Worm (Caenorhabditis elegans): ENCODE results near the gene D1086.18.
"Not testable (repeated sequence)": the region's sequence is repeated elsewhere in the genome, so short reads cannot be mapped to it uniquely, and the experiment has no call there.

Gene D1086.18

DNA sequence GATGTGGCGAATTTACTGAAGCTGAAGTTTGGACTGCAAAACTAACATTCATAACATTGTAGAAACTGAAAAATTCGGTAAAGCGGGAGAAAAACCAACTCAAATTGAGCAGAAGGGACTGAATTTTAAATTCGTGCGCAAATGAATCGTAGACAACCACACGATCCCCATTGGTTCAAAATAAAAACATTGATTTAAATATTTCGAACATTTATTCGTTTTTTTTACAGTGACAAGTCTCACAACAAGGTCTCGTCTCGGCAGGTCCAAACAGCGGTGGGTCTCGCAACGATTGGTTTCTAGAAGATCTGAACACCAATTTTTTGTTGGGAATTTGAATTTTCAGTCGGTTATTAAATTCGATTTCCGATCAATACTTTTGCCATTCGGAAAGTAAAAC lies at the start of gene D1086.18:
Gene D1086.18, plus strand, starts transcription at position 301 of the 400 bp plus-strand sequence.
- no peak for TF ChIP-seq ama-1 (optimal IDR thresholded peaks at IDR 0.05)
- no peak for TF ChIP-seq fkh-8 (tag; optimal IDR thresholded peaks at IDR 0.05)
- TF ChIP-seq C34B4.2 (tag; optimal IDR thresholded peaks at IDR 0.05): no peak
- TF ChIP-seq lir-3 (tag; optimal IDR thresholded peaks at IDR 0.05; ENCODE audit: poor library complexity): no peak
- TF ChIP-seq ceh-90 (tag; optimal IDR thresholded peaks at IDR 0.05): no peak
- no peak for TF ChIP-seq ceh-8 (GFP tag; optimal IDR thresholded peaks at IDR 0.05)
- TF ChIP-seq ces-1 (GFP tag; optimal IDR thresholded peaks at IDR 0.05): no peak

DNA sequence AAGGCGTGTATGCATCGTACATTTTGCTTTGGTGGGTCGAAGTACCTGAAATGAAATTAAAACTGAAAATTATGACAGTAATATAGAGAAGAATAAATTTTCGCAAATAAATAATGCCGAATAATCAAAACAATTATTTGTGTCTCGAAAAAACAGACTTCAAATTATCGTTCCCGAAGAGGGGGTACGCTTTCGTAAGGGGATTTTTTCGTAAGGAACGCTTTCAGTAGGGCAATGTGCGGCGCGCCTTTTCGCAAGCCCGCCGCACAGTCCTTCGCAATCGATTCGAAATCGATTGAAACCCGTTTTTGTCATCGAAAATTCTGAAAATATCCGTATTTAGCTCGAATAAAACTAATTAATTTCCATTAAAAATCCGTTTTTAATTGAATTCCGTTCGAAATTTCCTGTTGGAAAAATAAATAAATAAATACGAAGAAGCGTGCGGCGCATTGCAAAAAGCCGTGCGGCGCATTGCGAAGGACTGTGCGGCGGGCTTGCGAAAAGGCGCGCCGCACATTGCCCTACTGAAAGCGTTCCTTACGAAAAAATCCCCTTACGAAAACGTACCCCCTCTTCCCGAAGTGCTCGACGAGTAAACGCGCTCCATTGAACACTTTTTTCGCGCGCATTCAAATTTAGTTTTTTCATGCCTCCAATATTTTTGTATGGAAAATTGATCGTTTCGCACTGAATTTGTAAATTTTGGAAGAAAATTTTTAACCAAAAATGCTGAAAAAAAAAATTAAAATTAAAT lies 47.2 kb upstream of the D1086.18 start, which contains the start of gene vps-39:
Gene vps-39, minus strand, starts transcription at position 51 of the 757 bp plus-strand sequence.
- peak; percentile 68 for TF ChIP-seq unc-98 (GFP tag; IDR thresholded peaks at IDR 0.05)
- TF ChIP-seq isw-1 (GFP tag; IDR thresholded peaks at IDR 0.05): peak; percentile 96
- peak; percentile 72 for TF ChIP-seq nhr-71 (tag; optimal IDR thresholded peaks at IDR 0.05)
- peak; percentile 79 for TF ChIP-seq nhr-85 (tag)
- peak; percentile 71 for TF ChIP-seq nhr-47 (tag; optimal IDR thresholded peaks at IDR 0.05)
- peak; percentile 44 for TF ChIP-seq swsn-7 (tag; optimal IDR thresholded peaks at IDR 0.05)
- peak in 1 of 2 experiments; percentile 3 for TF ChIP-seq ztf-11 (tag; optimal IDR thresholded peaks at IDR 0.05)
- TF ChIP-seq ceh-88 (GFP tag; IDR thresholded peaks at IDR 0.05): peak; percentile 95
- TF ChIP-seq nhr-90 (tag; optimal IDR thresholded peaks at IDR 0.05; ENCODE audit: poor library complexity): peak; percentile 29
- peak; percentile 67 for TF ChIP-seq lin-14 (GFP tag; optimal IDR thresholded peaks at IDR 0.05)
- TF ChIP-seq unc-86 (tag; optimal IDR thresholded peaks at IDR 0.05): peak; percentile 15
- peak; percentile 35 for TF ChIP-seq tbx-2 (tag; optimal IDR thresholded peaks at IDR 0.05)
- peak; percentile 37 for TF ChIP-seq nhr-20 (tag; optimal IDR thresholded peaks at IDR 0.05)
- peak; percentile 31 for TF ChIP-seq snu-23 (GFP tag; optimal IDR thresholded peaks at IDR 0.05)
- TF ChIP-seq fkh-8 (tag; optimal IDR thresholded peaks at IDR 0.05): peak; percentile 16
- TF ChIP-seq lin-35 (GFP tag; optimal IDR thresholded peaks at IDR 0.05): peak in 1 of 2 experiments; percentile 48
- peak; percentile 73 for TF ChIP-seq rnt-1 (tag; optimal IDR thresholded peaks at IDR 0.05)
- peak; percentile 31 to 62 for TF ChIP-seq efl-1 (optimal IDR thresholded peaks at IDR 0.05)
- peak; percentile 58 to 96 for TF ChIP-seq efl-1 (GFP tag; optimal IDR thresholded peaks at IDR 0.05 in 1 of 2)
- peak; percentile 65 for TF ChIP-seq pax-3 (tag; optimal IDR thresholded peaks at IDR 0.05)
- TF ChIP-seq xbp-1 (tag; optimal IDR thresholded peaks at IDR 0.05): peak; percentile 31
- TF ChIP-seq dpl-1 (GFP tag; optimal IDR thresholded peaks at IDR 0.05): peak; percentile 38 to 58 (median 39)
- peak; percentile 97 for TF ChIP-seq nhr-19 (GFP tag; conservative IDR thresholded peaks at IDR 0.05)
- peak; percentile 31 for TF ChIP-seq dsc-1 (tag; optimal IDR thresholded peaks at IDR 0.05)
- TF ChIP-seq mab-9 (GFP tag; IDR thresholded peaks at IDR 0.05): peak; percentile 91
- peak; percentile 39 for TF ChIP-seq lir-3 (tag; optimal IDR thresholded peaks at IDR 0.05; ENCODE audit: poor library complexity)
- peak; percentile 96 for TF ChIP-seq grh-1 (GFP tag; IDR thresholded peaks at IDR 0.05)

DNA sequence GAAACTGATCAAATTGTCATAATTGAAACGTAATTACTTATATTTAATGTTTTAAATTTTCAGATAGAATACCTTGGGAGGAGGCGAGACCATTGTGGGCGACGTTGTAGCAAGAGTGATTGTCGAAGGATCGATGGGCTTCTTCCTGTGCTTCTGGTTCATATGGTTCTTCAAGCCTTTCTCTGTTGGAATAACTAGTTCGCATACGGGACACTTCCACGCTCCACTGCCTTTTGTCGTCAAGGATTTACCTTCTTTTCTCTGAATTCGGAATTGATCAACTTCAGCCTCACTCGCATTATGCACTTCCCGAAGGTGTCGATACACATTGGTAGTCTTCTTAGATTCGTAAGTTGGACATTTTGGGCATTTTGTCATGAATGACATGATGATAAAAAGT lies 36.4 kb upstream of the D1086.18 start, which contains the start of gene F58D12.1:
Gene F58D12.1, plus strand, starts transcription at position 301 of the 400 bp plus-strand sequence.
- TF ChIP-seq nhr-76 (tag; optimal IDR thresholded peaks at IDR 0.05); F16B12.6 (tag; optimal IDR thresholded peaks at IDR 0.05); zip-4 (GFP tag; optimal IDR thresholded peaks at IDR 0.05): not testable (repeated sequence)

DNA sequence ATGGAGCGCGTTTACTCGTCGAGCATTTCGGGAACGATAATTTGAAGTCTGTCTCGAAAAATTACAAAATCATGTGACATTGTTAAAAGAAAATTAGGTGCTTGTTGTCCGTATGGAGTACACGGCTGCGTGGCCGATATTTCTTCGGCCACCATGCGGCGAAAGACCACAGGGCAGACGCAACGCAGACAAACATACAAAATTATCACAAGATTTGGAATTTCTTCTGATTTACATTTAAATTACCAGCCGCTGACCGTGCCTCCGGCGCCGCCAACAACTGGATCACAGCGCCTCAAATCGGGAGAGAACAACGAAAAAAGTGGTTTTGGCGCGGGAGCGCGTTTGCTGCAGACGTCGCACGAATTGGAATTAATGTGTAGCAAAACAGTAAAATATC lies 30.6 kb upstream of the D1086.18 start:
- peak; percentile 100 for TF ChIP-seq nhr-19 (GFP tag; conservative IDR thresholded peaks at IDR 0.05)
- peak; percentile 99 for TF ChIP-seq ceh-90 (tag; optimal IDR thresholded peaks at IDR 0.05)
- TF ChIP-seq sup-37 (GFP tag; optimal IDR thresholded peaks at IDR 0.05): peak; percentile 94
- TF ChIP-seq grh-1 (GFP tag; IDR thresholded peaks at IDR 0.05): peak; percentile 99
- peak; percentile 80 for TF ChIP-seq nhr-11 (tag; optimal IDR thresholded peaks at IDR 0.05)
- peak; percentile 96 for TF ChIP-seq C04F5.9 (tag; optimal IDR thresholded peaks at IDR 0.05)
- peak; percentile 98 for TF ChIP-seq sox-4 (tag; optimal IDR thresholded peaks at IDR 0.05)
- TF ChIP-seq nhr-76 (tag; optimal IDR thresholded peaks at IDR 0.05): peak; percentile 1
- TF ChIP-seq nhr-237 (tag; optimal IDR thresholded peaks at IDR 0.05): peak; percentile 63
- TF ChIP-seq hlh-17 (GFP tag; optimal IDR thresholded peaks at IDR 0.05; ENCODE audit: borderline replicate concordance): peak; percentile 94
- TF ChIP-seq isw-1 (GFP tag; IDR thresholded peaks at IDR 0.05): peak; percentile 99
- TF ChIP-seq C34B4.2 (tag; optimal IDR thresholded peaks at IDR 0.05): peak; percentile 92
- TF ChIP-seq efl-1 (optimal IDR thresholded peaks at IDR 0.05): peak; percentile 90 to 91
- peak; percentile 84 to 99 for TF ChIP-seq efl-1 (GFP tag; optimal IDR thresholded peaks at IDR 0.05 in 1 of 2)
- peak; percentile 97 for TF ChIP-seq ceh-63 (GFP tag; optimal IDR thresholded peaks at IDR 0.05)
- TF ChIP-seq irx-1 (tag; optimal IDR thresholded peaks at IDR 0.05): peak; percentile 99
- peak; percentile 87 to 91 for TF ChIP-seq lsy-2 (tag; optimal IDR thresholded peaks at IDR 0.05)
- TF ChIP-seq fkh-8 (tag; optimal IDR thresholded peaks at IDR 0.05): peak; percentile 97
- TF ChIP-seq swsn-7 (tag; optimal IDR thresholded peaks at IDR 0.05): peak; percentile 98
- TF ChIP-seq blmp-1 (tag; optimal IDR thresholded peaks at IDR 0.05): peak; percentile 59
